Worm (Caenorhabditis elegans) whole organism, L4 larva: ENCODE data around the gene F42H10.3.

Experiments used
- aha-1 ChIP-seq: fragments of 150-350 bp; peaks from one replicate; lab custom pipeline; 2014; ENCODE audit warnings: missing biosample characterization, missing genetic modification characterization
- ceh-82 ChIP-seq: sonication (generic microtip); optimal IDR thresholded peaks from 2 replicates; lab custom pipeline; 2017; ENCODE audit warnings: missing biosample characterization, missing genetic modification characterization
- ces-1 ChIP-seq: fragments of 150-350 bp; sonication (generic microtip); optimal IDR thresholded peaks from 4 replicates; lab custom pipeline; 2014; ENCODE audit warnings: missing biosample characterization, missing genetic modification reagents, missing genetic modification characterization
- dpl-1 ChIP-seq: fragments of 150-350 bp; optimal IDR thresholded peaks from 2 replicates; lab custom pipeline; 2014; ENCODE audit warnings: missing biosample characterization, missing genetic modification reagents, missing genetic modification characterization
- lim-7 ChIP-seq: fragments of 200-800 bp; sonication (Bioruptor generic); IDR thresholded peaks from 2 replicates; pipeline ENCODE4 v1.3.6; 2022; ENCODE audit warnings: missing genetic modification characterization, missing compliant biosample characterization
- lin-15B ChIP-seq: fragments of 150-350 bp; sonication (generic microtip); optimal IDR thresholded peaks from 3 replicates; lab custom pipeline; 2014; ENCODE audit warnings: missing biosample characterization, missing genetic modification characterization
- mep-1 ChIP-seq: fragments of 150-350 bp; sonication (generic microtip); optimal IDR thresholded peaks from 3 replicates; lab custom pipeline; 2014; ENCODE audit warnings: missing biosample characterization, missing genetic modification characterization
- nhr-10 ChIP-seq: fragments of 150-350 bp; optimal IDR thresholded peaks from 2 replicates; lab custom pipeline; 2014; ENCODE audit warnings: missing biosample characterization, missing genetic modification characterization
- nhr-11 ChIP-seq: fragments of 150-350 bp; optimal IDR thresholded peaks from 2 replicates; lab custom pipeline; 2014; ENCODE audit warnings: missing biosample characterization, missing genetic modification characterization

ce11 chrIII:8450494-8450893, 33.5 kb upstream of the F42H10.3 start:
- TF ChIP-seq aha-1: no peak
- no peak for TF ChIP-seq lim-7 (GFP tag; lab: Robert Waterston, UW)
- TF ChIP-seq ceh-82 (tag; lab: Kevin White, UChicago): no peak
- TF ChIP-seq lin-15B (tag; lab: Kevin White, UChicago): no peak
- no peak for TF ChIP-seq nhr-11 (tag; lab: Kevin White, UChicago)
- no peak for TF ChIP-seq mep-1
- TF ChIP-seq ces-1 (GFP tag; lab: Kevin White, UChicago): no peak
- TF ChIP-seq nhr-10: no peak
- no peak for TF ChIP-seq dpl-1 (GFP tag; lab: Kevin White, UChicago)
